Worm (Caenorhabditis elegans) whole organism, L4/young adult: Measurements from ENCODE around the gene flcn-1.

Source experiments
- W03F9.2 ChIP-seq: fragments of 150-350 bp; optimal IDR thresholded peaks from 2 replicates; lab custom pipeline; 2014; ENCODE audit warnings: missing biosample characterization, missing genetic modification characterization
- dao-5 ChIP-seq: sonication (generic microtip); optimal IDR thresholded peaks from 2 replicates; lab custom pipeline; 2016; ENCODE audit warnings: missing genotype, missing genetic modification characterization, moderate library complexity, missing compliant biosample characterization
- him-1 ChIP-seq: sonication (generic microtip); optimal IDR thresholded peaks from 2 replicates; lab custom pipeline; 2016; ENCODE audit warnings: missing genotype, missing genetic modification reagents, missing genetic modification characterization, missing compliant biosample characterization

- TF ChIP-seq dao-5 (tag; lab: Kevin White, UChicago) (no peak), him-1 (tag; lab: Kevin White, UChicago) (no peak), W03F9.2 (no peak)
Observed at ce11 chrII:6995583-6995982, 67.0 kb downstream of the flcn-1 start.
